Fruit fly (Drosophila melanogaster): ENCODE measurements around the gene Mec2.

DNA sequence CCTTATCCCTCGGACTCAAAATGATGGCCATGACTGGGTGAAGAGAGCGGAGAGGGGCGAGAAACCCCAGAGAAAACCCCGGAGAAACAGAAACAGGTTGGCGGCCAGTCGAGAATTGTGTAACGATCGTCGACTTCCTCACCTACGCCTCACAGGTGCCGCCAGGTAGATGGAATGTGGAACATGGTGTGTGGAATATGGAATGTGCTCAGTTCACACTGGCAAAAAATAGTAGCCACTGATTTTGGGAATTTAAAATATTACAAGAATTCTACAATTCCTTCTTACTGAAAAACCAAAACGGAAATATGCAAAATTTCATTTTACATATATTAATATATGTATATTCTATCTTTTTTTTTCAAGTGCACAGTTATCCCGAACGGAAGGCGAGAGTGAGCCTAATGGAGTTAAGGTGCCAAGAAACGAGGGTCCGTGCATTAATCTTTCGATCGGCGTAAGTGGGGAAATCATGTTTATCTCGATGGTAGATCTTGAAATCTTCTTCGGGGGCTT lies 31.9 kb upstream of the Mec2 start:
- TF ChIP-seq eg (GFP tag; IDR thresholded peaks at IDR 0.05) (peak; percentile 87), CG6808 (GFP tag; optimal IDR thresholded peaks at IDR 0.05) (peak; percentile 89), Gug (GFP tag; IDR thresholded peaks at IDR 0.05) (peak; percentile 76), ss (GFP tag; optimal IDR thresholded peaks at IDR 0.05) (peak; percentile 87 to 92), CG1621 (tag; optimal IDR thresholded peaks at IDR 0.05) (peak; percentile 83), lz (GFP tag; optimal IDR thresholded peaks at IDR 0.05) (peak; percentile 72)
